Worm (Caenorhabditis elegans): ENCODE measurements around the gene sra-6.

sra-6 gene

ce11 chrII:9550718-9551117, at the start of gene sra-6:
Gene sra-6 (minus strand): TSS chrII:9550818.
- no peak for TF ChIP-seq ceh-39 (tag; optimal IDR thresholded peaks at IDR 0.05)
- no peak for TF ChIP-seq nhr-76 (tag; optimal IDR thresholded peaks at IDR 0.05)
- no peak for TF ChIP-seq ztf-11 (tag; optimal IDR thresholded peaks at IDR 0.05)
- no peak for TF ChIP-seq bed-3 (GFP tag; optimal IDR thresholded peaks at IDR 0.05)
- TF ChIP-seq tbx-8 (GFP tag; optimal IDR thresholded peaks at IDR 0.05) = no peak
- no peak for TF ChIP-seq lin-13 (tag; optimal IDR thresholded peaks at IDR 0.05)
- TF ChIP-seq unc-62 (GFP tag; optimal IDR thresholded peaks at IDR 0.05) = no peak
- TF ChIP-seq nhr-237 (tag; optimal IDR thresholded peaks at IDR 0.05) = no peak
- no peak for TF ChIP-seq ceh-83 (GFP tag; optimal IDR thresholded peaks at IDR 0.05)
- no peak for TF ChIP-seq M03D4.4 (tag; optimal IDR thresholded peaks at IDR 0.05)
- no peak for TF ChIP-seq flh-1 (GFP tag; optimal IDR thresholded peaks at IDR 0.05)
- TF ChIP-seq unc-120 (tag; optimal IDR thresholded peaks at IDR 0.05; ENCODE audit: poor library complexity, severe bottlenecking) = no peak
- TF ChIP-seq ces-1 (GFP tag; optimal IDR thresholded peaks at IDR 0.05) = no peak
- no peak for TF ChIP-seq nhr-28 (tag; optimal IDR thresholded peaks at IDR 0.05)

DNA sequence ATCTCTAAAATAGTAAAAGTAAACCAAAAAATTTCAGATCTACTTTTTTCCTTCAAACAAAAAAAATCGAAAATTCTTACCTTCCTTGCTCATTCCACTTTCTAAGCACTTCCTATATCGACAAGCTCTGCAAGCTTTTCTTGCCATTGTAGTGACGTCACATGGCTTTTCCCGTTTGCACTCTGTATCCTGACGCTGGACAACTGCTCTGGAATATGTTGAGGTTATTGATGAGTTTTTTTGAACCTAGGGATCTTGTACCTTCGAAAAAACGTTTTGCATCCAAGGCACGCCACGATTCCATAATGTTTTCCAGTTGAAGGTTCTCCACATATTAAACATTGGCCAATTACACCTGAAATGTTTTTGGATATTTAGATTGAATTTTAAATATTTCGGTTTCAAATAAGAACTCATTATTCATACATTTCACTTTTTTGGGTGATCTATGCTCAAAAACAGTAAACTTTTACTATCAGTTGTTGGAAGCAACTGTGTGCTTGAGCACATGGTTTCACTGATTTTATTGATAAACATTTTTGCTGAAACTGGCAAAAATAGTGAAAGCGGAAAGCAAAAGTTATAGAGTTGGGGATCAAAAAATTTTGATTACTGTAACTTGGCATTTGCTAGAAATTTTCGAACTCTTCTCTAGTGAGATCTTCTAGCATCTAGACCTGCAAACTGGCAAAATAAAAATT, 49.6 kb upstream of the sra-6 start:
- TF ChIP-seq ces-1 (GFP tag; optimal IDR thresholded peaks at IDR 0.05) = no peak
- no peak for TF ChIP-seq blmp-1 (tag; optimal IDR thresholded peaks at IDR 0.05)
- no peak for TF ChIP-seq unc-39 (tag; optimal IDR thresholded peaks at IDR 0.05)
- no peak for TF ChIP-seq M03D4.4 (tag; optimal IDR thresholded peaks at IDR 0.05)
- no peak for TF ChIP-seq elt-3 (tag; optimal IDR thresholded peaks at IDR 0.05)
- no peak for TF ChIP-seq nhr-12 (tag; optimal IDR thresholded peaks at IDR 0.05)
- TF ChIP-seq nhr-2 (tag; optimal IDR thresholded peaks at IDR 0.05) = no peak
- TF ChIP-seq ztf-11 (tag; optimal IDR thresholded peaks at IDR 0.05) = no peak
- no peak for TF ChIP-seq snpc-4 (tag; optimal IDR thresholded peaks at IDR 0.05)
- TF ChIP-seq ceh-83 (GFP tag; optimal IDR thresholded peaks at IDR 0.05) = no peak
- no peak for TF ChIP-seq mls-2 (tag; optimal IDR thresholded peaks at IDR 0.05)
- TF ChIP-seq nhr-28 (tag; optimal IDR thresholded peaks at IDR 0.05) = no peak
- TF ChIP-seq unc-62 (GFP tag; optimal IDR thresholded peaks at IDR 0.05) = no peak
- no peak for TF ChIP-seq tbx-8 (GFP tag; optimal IDR thresholded peaks at IDR 0.05)
- no peak for TF ChIP-seq hlh-1 (tag; optimal IDR thresholded peaks at IDR 0.05)
- TF ChIP-seq ham-2 (GFP tag; optimal IDR thresholded peaks at IDR 0.05) = no peak

ce11 chrII:9597516-9598047, 47.0 kb upstream of the sra-6 start, which contains the start of gene mrpl-53:
Gene mrpl-53 (plus strand): TSS chrII:9597622.
- no peak for TF ChIP-seq lin-13 (tag; optimal IDR thresholded peaks at IDR 0.05)
- no peak for TF ChIP-seq lin-32 (GFP tag; optimal IDR thresholded peaks at IDR 0.05)
- no peak for TF ChIP-seq elt-1 (tag; optimal IDR thresholded peaks at IDR 0.05; ENCODE audit: borderline replicate concordance, insufficient read depth)
- TF ChIP-seq nhr-28 (tag; optimal IDR thresholded peaks at IDR 0.05) = no peak
- no peak for TF ChIP-seq flh-1 (GFP tag; optimal IDR thresholded peaks at IDR 0.05)
- TF ChIP-seq sem-2 (GFP tag; optimal IDR thresholded peaks at IDR 0.05) = no peak
- no peak for TF ChIP-seq pha-4 (tag; optimal IDR thresholded peaks at IDR 0.05)
- TF ChIP-seq lsy-2 (tag; optimal IDR thresholded peaks at IDR 0.05) = no peak
- no peak for TF ChIP-seq blmp-1 (tag; optimal IDR thresholded peaks at IDR 0.05)
- TF ChIP-seq M03D4.4 (tag; optimal IDR thresholded peaks at IDR 0.05) = no peak
- no peak for TF ChIP-seq sptf-1 (tag; optimal IDR thresholded peaks at IDR 0.05)

DNA sequence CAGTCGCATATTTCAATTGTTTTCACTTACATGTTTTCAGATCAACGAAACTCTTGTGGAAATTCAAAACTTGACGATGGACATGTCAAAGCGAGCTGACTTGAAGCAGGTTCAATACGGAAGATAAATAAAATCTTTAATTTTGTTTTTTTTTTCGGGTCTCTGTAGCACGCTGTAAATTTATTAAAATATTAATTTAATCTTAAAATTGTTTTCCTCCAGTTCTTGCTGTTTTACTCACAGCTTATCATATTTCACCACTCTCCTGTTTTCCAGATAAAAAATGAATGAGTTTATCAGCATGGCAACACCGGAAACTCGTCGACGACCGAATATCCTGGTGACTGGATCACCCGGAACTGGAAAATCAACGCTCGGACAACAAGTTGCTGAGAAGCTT, 45.8 kb upstream of the sra-6 start, which contains the start of gene E02H1.6:
E02H1.6 (plus strand) TSS at position 301 of the 400 bp plus-strand sequence.
- TF ChIP-seq cnd-1 (tag; optimal IDR thresholded peaks at IDR 0.05) (no peak), ces-1 (GFP tag; optimal IDR thresholded peaks at IDR 0.05) (no peak), nhr-2 (tag; optimal IDR thresholded peaks at IDR 0.05) (no peak), tbx-8 (GFP tag; optimal IDR thresholded peaks at IDR 0.05) (no peak), hlh-1 (tag; optimal IDR thresholded peaks at IDR 0.05) (no peak)

DNA sequence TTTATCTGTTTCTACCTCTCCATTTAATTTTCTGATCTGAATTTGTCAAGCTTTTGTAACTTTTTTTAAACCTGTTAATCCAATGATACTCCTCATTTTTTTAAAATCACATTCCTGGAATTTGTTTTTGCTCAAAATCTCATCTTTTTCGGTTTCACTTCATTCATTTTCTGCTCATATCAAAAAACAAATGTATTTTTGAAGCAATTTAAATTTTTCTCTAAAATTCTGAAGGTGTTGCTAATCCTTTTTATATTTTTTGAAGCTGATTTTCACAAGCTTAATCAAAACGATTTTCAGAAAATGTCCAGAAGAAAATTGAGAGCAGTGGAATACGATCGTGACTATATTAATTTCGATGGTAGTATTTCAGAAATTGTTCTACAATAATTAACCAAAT, 44.3 kb upstream of the sra-6 start, which contains the start of gene E02H1.5:
E02H1.5 (plus strand) TSS at position 301 of the 400 bp plus-strand sequence.
- no peak for TF ChIP-seq bed-3 (GFP tag; optimal IDR thresholded peaks at IDR 0.05)
- TF ChIP-seq elt-1 (tag; optimal IDR thresholded peaks at IDR 0.05; ENCODE audit: borderline replicate concordance, insufficient read depth) = no peak
- no peak for TF ChIP-seq mab-5 (tag; optimal IDR thresholded peaks at IDR 0.05)
